Worm (Caenorhabditis elegans): ENCODE results near the gene F02A9.1.
A peak's percentile ranks its signal among the peaks of the same experiment; 100 is the strongest.

Gene F02A9.1

ce11 chrIII:9037658-9038057, 40.0 kb downstream of the F02A9.1 start, which contains the start of gene R107.9:
TSS of gene R107.9 (plus strand) at chrIII:9037958.
- TF ChIP-seq nhr-237 (tag; optimal IDR thresholded peaks at IDR 0.05) (no peak), ceh-83 (GFP tag; optimal IDR thresholded peaks at IDR 0.05) (no peak), elt-3 (tag; optimal IDR thresholded peaks at IDR 0.05) (no peak), M03D4.4 (tag; optimal IDR thresholded peaks at IDR 0.05) (no peak), cnd-1 (tag; optimal IDR thresholded peaks at IDR 0.05) (no peak), nhr-76 (tag; optimal IDR thresholded peaks at IDR 0.05) (no peak), zip-8 (tag; optimal IDR thresholded peaks at IDR 0.05) (no peak), lsy-2 (tag; optimal IDR thresholded peaks at IDR 0.05) (no peak), lin-13 (tag; optimal IDR thresholded peaks at IDR 0.05) (no peak), ztf-11 (tag; optimal IDR thresholded peaks at IDR 0.05) (no peak), unc-120 (tag; optimal IDR thresholded peaks at IDR 0.05; ENCODE audit: poor library complexity, severe bottlenecking) (no peak), ceh-43 (GFP tag; optimal IDR thresholded peaks at IDR 0.05) (no peak), mls-2 (tag; optimal IDR thresholded peaks at IDR 0.05) (no peak), hlh-1 (tag; optimal IDR thresholded peaks at IDR 0.05) (no peak)

- TF ChIP-seq lsy-2 (tag; optimal IDR thresholded peaks at IDR 0.05): no peak
- no peak for TF ChIP-seq flh-1 (GFP tag; optimal IDR thresholded peaks at IDR 0.05)
- no peak for TF ChIP-seq elt-1 (tag; optimal IDR thresholded peaks at IDR 0.05; ENCODE audit: borderline replicate concordance, insufficient read depth)
- no peak for TF ChIP-seq nhr-237 (tag; optimal IDR thresholded peaks at IDR 0.05)
- TF ChIP-seq unc-62 (GFP tag; optimal IDR thresholded peaks at IDR 0.05): no peak
- no peak for TF ChIP-seq M03D4.4 (tag; optimal IDR thresholded peaks at IDR 0.05)
- no peak for TF ChIP-seq ceh-39 (tag; optimal IDR thresholded peaks at IDR 0.05)
- TF ChIP-seq ztf-11 (tag; optimal IDR thresholded peaks at IDR 0.05): no peak
- TF ChIP-seq zip-8 (tag; optimal IDR thresholded peaks at IDR 0.05): no peak
- no peak for TF ChIP-seq sem-2 (GFP tag; optimal IDR thresholded peaks at IDR 0.05)
- TF ChIP-seq unc-39 (tag; optimal IDR thresholded peaks at IDR 0.05): no peak
- TF ChIP-seq drap-1 (GFP tag; optimal IDR thresholded peaks at IDR 0.05): no peak
- no peak for TF ChIP-seq nhr-76 (tag; optimal IDR thresholded peaks at IDR 0.05)
- no peak for TF ChIP-seq bed-3 (GFP tag; optimal IDR thresholded peaks at IDR 0.05)
- no peak for TF ChIP-seq lin-32 (GFP tag; optimal IDR thresholded peaks at IDR 0.05)
- no peak for TF ChIP-seq nhr-12 (tag; optimal IDR thresholded peaks at IDR 0.05)
- no peak for TF ChIP-seq lin-13 (tag; optimal IDR thresholded peaks at IDR 0.05)
- no peak for TF ChIP-seq ham-2 (GFP tag; optimal IDR thresholded peaks at IDR 0.05)
- TF ChIP-seq nhr-28 (tag; optimal IDR thresholded peaks at IDR 0.05): no peak
- no peak for TF ChIP-seq unc-120 (tag; optimal IDR thresholded peaks at IDR 0.05; ENCODE audit: poor library complexity, severe bottlenecking)
These were observed 42.6 kb downstream of the F02A9.1 start for ce11 chrIII:9035037-9035436.

DNA sequence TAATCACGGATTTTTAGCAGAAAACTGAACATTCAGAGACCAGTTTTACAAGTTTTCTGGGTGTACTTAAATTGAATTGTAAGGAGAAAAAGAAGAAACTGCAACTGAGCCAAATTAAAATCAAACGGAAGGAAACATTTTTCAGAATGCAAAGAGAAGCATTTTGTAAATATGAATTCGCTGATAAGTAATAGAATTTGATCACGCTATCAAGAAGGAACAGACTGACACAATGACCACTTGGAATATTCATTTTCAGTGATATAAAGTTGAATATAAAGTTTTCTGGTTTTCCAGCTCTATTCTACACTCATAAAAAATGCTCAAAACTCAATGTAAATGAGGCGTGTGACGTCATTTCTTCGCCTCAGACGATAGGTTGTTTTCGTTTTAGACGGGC, 43.5 kb downstream of the F02A9.1 start:
- TF ChIP-seq ces-1 (GFP tag; optimal IDR thresholded peaks at IDR 0.05) (no peak), sem-2 (GFP tag; optimal IDR thresholded peaks at IDR 0.05) (no peak), zip-8 (tag; optimal IDR thresholded peaks at IDR 0.05) (peak; percentile 24), ceh-39 (tag; optimal IDR thresholded peaks at IDR 0.05) (no peak), nhr-237 (tag; optimal IDR thresholded peaks at IDR 0.05) (no peak), nhr-28 (tag; optimal IDR thresholded peaks at IDR 0.05) (no peak), unc-120 (tag; optimal IDR thresholded peaks at IDR 0.05; ENCODE audit: poor library complexity, severe bottlenecking) (no peak), unc-62 (GFP tag; optimal IDR thresholded peaks at IDR 0.05) (no peak), pha-4 (tag; optimal IDR thresholded peaks at IDR 0.05) (no peak)

ce11 chrIII:9030818-9031217, 46.8 kb downstream of the F02A9.1 start:
- TF ChIP-seq ham-2 (GFP tag; optimal IDR thresholded peaks at IDR 0.05): no peak
- TF ChIP-seq lin-32 (GFP tag; optimal IDR thresholded peaks at IDR 0.05): no peak
- no peak for TF ChIP-seq mls-2 (tag; optimal IDR thresholded peaks at IDR 0.05)
- no peak for TF ChIP-seq drap-1 (GFP tag; optimal IDR thresholded peaks at IDR 0.05)
- TF ChIP-seq hlh-1 (tag; optimal IDR thresholded peaks at IDR 0.05): no peak
- TF ChIP-seq elt-3 (tag; optimal IDR thresholded peaks at IDR 0.05): no peak

- TF ChIP-seq drap-1 (GFP tag; optimal IDR thresholded peaks at IDR 0.05) (no peak), pha-4 (tag; optimal IDR thresholded peaks at IDR 0.05) (no peak), sem-2 (GFP tag; optimal IDR thresholded peaks at IDR 0.05) (no peak), sptf-1 (tag; optimal IDR thresholded peaks at IDR 0.05) (no peak), nhr-28 (tag; optimal IDR thresholded peaks at IDR 0.05) (no peak), blmp-1 (tag; optimal IDR thresholded peaks at IDR 0.05) (no peak), nhr-12 (tag; optimal IDR thresholded peaks at IDR 0.05) (no peak), tbx-8 (GFP tag; optimal IDR thresholded peaks at IDR 0.05) (no peak), cnd-1 (tag; optimal IDR thresholded peaks at IDR 0.05) (no peak), ztf-11 (tag; optimal IDR thresholded peaks at IDR 0.05) (no peak), nhr-76 (tag; optimal IDR thresholded peaks at IDR 0.05) (no peak), ceh-43 (GFP tag; optimal IDR thresholded peaks at IDR 0.05) (no peak)
These were observed 50.7 kb downstream of the F02A9.1 start, which contains the start of gene F59B2.13 for ce11 chrIII:9026951-9027350. TSS of gene F59B2.13 (minus strand) at chrIII:9027051.
